Worm (Caenorhabditis elegans) whole organism, L1 larva: ENCODE data around the gene del-5.

ENCODE experiments used
- C16A3.4 ChIP-seq: fragments of 150-350 bp; optimal IDR thresholded peaks from 2 replicates; lab custom pipeline; 2014; ENCODE audit warnings: missing biosample characterization, missing genetic modification characterization
- F16B12.6 ChIP-seq: fragments of 150-350 bp; optimal IDR thresholded peaks from 2 replicates; lab custom pipeline; 2014; ENCODE audit warnings: missing biosample characterization, missing genetic modification characterization
- Y116A8C.19 ChIP-seq: sonication (generic microtip); optimal IDR thresholded peaks from 2 replicates; lab custom pipeline; 2016; ENCODE audit warnings: missing compliant biosample characterization, missing genetic modification characterization, borderline replicate concordance
- aha-1 ChIP-seq: fragments of 150-350 bp; optimal IDR thresholded peaks from 2 replicates; lab custom pipeline; 2014; ENCODE audit warnings: missing biosample characterization, missing genetic modification characterization
- aly-2 ChIP-seq: fragments of 150-350 bp; optimal IDR thresholded peaks from 2 replicates; lab custom pipeline; 2014; ENCODE audit warnings: missing biosample characterization, missing genetic modification characterization
- ama-1 ChIP-seq: fragments of 150-350 bp; optimal IDR thresholded peaks from 2 replicates; lab custom pipeline; 2014
- ceh-63 ChIP-seq: fragments of 200-800 bp; sonication (Bioruptor generic); optimal IDR thresholded peaks from 2 replicates; lab custom pipeline; 2018; ENCODE audit warnings: mild to moderate bottlenecking, missing genetic modification characterization, missing compliant biosample characterization
- ceh-8 ChIP-seq: fragments of 200-800 bp; sonication (Bioruptor generic); optimal IDR thresholded peaks from 2 replicates; lab custom pipeline; 2018; ENCODE audit warnings: mild to moderate bottlenecking, missing genetic modification characterization, moderate library complexity, missing compliant biosample characterization
- ceh-82 ChIP-seq, 3 experiments: fragments of 150-350 bp in 1 of 3; sonication (generic microtip) in 2 of 3; optimal IDR thresholded peaks; 2 replicates each; lab custom pipeline; 2014 to 2017; ENCODE audit warnings: missing biosample characterization in 3 of 3, missing genetic modification characterization in 3 of 3
- ceh-90 ChIP-seq: sonication (generic microtip); optimal IDR thresholded peaks from 2 replicates; lab custom pipeline; 2016; ENCODE audit warnings: missing genetic modification characterization, missing compliant biosample characterization
- ces-1 ChIP-seq: fragments of 150-350 bp; optimal IDR thresholded peaks from 2 replicates; lab custom pipeline; 2014; ENCODE audit warnings: missing biosample characterization, missing genetic modification reagents, missing genetic modification characterization
- dpl-1 ChIP-seq, 3 experiments: fragments of 150-350 bp in 2 of 3; sonication (generic microtip) in 1 of 3; optimal IDR thresholded peaks; 2 replicates each; lab custom pipeline; 2014 to 2017; ENCODE audit warnings: missing biosample characterization in 3 of 3, missing genetic modification characterization in 3 of 3, missing genetic modification reagents in 3 of 3
- dsc-1 ChIP-seq: sonication (generic microtip); optimal IDR thresholded peaks from 2 replicates; lab custom pipeline; 2016; ENCODE audit warnings: mild to moderate bottlenecking, missing genetic modification characterization, missing compliant biosample characterization
- efl-1 ChIP-seq, 4 experiments: fragments of 150-350 bp; optimal IDR thresholded peaks in 3 of 4; peaks in 1 of 4; 1 replicate in 1 of 4; 2 replicates in 3 of 4; lab custom pipeline; 2014; ENCODE audit warnings: missing biosample characterization in 2 of 4, missing genetic modification characterization in 2 of 4, missing genetic modification reagents in 2 of 4
- elt-2 ChIP-seq: sonication (generic microtip); optimal IDR thresholded peaks from 2 replicates; lab custom pipeline; 2016; ENCODE audit warnings: missing genetic modification characterization, mild to moderate bottlenecking, inconsistent platforms, missing compliant biosample characterization, missing genetic modification reagents
- elt-3 ChIP-seq, 6 experiments: fragments of 150-350 bp in 1 of 6; sonication (generic microtip); optimal IDR thresholded peaks; 2 replicates each; lab custom pipeline; 2017 to 2018; ENCODE audit warnings: missing biosample characterization in 6 of 6, missing genetic modification characterization in 6 of 6, inconsistent platforms in 1 of 6
- ets-5 ChIP-seq: fragments of 200-800 bp; sonication (Bioruptor generic); IDR thresholded peaks from 2 replicates; pipeline ENCODE4 v1.3.6; 2022; ENCODE audit warnings: missing genetic modification characterization, missing compliant biosample characterization
- fkh-10 ChIP-seq: sonication (generic microtip); optimal IDR thresholded peaks from 2 replicates; lab custom pipeline; 2017; ENCODE audit warnings: missing biosample characterization, missing genetic modification reagents, missing genetic modification characterization
- fkh-4 ChIP-seq: sonication (generic microtip); optimal IDR thresholded peaks from 2 replicates; lab custom pipeline; 2016; ENCODE audit warnings: missing compliant biosample characterization, missing genetic modification characterization, borderline replicate concordance
- fkh-8 ChIP-seq: sonication (generic microtip); optimal IDR thresholded peaks from 2 replicates; lab custom pipeline; 2016; ENCODE audit warnings: mild to moderate bottlenecking, missing genetic modification characterization, missing compliant biosample characterization
- fos-1 ChIP-seq: fragments of 150-350 bp; optimal IDR thresholded peaks from 2 replicates; lab custom pipeline; 2014; ENCODE audit warnings: missing biosample characterization, missing genetic modification characterization
- hlh-4 ChIP-seq: sonication (generic microtip); optimal IDR thresholded peaks from 2 replicates; lab custom pipeline; 2016; ENCODE audit warnings: mild to moderate bottlenecking, missing genetic modification characterization, missing compliant biosample characterization
- irx-1 ChIP-seq: sonication (generic microtip); optimal IDR thresholded peaks from 2 replicates; lab custom pipeline; 2016; ENCODE audit warnings: missing genetic modification characterization, missing compliant biosample characterization
- jun-1 ChIP-seq: fragments of 150-350 bp; optimal IDR thresholded peaks from 2 replicates; lab custom pipeline; 2014; ENCODE audit warnings: missing biosample characterization, missing genetic modification reagents, missing genetic modification characterization
- lin-15B ChIP-seq: fragments of 150-350 bp; sonication (generic microtip); optimal IDR thresholded peaks from 3 replicates; lab custom pipeline; 2014; ENCODE audit warnings: missing biosample characterization, missing genetic modification characterization
- lin-35 ChIP-seq, 2 experiments: fragments of 150-350 bp; optimal IDR thresholded peaks; 2 replicates each; lab custom pipeline; 2014; ENCODE audit warnings: missing biosample characterization in 2 of 2, missing genetic modification characterization in 2 of 2, missing genetic modification reagents in 2 of 2
- lin-39 ChIP-seq: fragments of 150-350 bp; optimal IDR thresholded peaks from 2 replicates; lab custom pipeline; 2014; ENCODE audit warnings: missing biosample characterization, missing genetic modification reagents, missing genetic modification characterization
- lir-3 ChIP-seq: sonication (generic microtip); optimal IDR thresholded peaks from 2 replicates; lab custom pipeline; 2016; ENCODE audit warnings: mild to moderate bottlenecking, missing genetic modification characterization, moderate library complexity, missing compliant biosample characterization; ENCODE audit not compliant: poor library complexity
- mef-2 ChIP-seq: fragments of 150-350 bp; optimal IDR thresholded peaks from 2 replicates; lab custom pipeline; 2014; ENCODE audit warnings: missing biosample characterization, missing genetic modification characterization
- mep-1 ChIP-seq: fragments of 150-350 bp; optimal IDR thresholded peaks from 2 replicates; lab custom pipeline; 2014; ENCODE audit warnings: missing biosample characterization, missing genetic modification characterization
- nhr-11 ChIP-seq: fragments of 150-350 bp; optimal IDR thresholded peaks from 2 replicates; lab custom pipeline; 2014; ENCODE audit warnings: missing biosample characterization, missing genetic modification characterization
- nhr-12 ChIP-seq: sonication (generic microtip); optimal IDR thresholded peaks from 2 replicates; lab custom pipeline; 2017; ENCODE audit warnings: missing biosample characterization, missing genetic modification characterization
- nhr-28 ChIP-seq: fragments of 150-350 bp; optimal IDR thresholded peaks from 2 replicates; lab custom pipeline; 2014; ENCODE audit warnings: missing biosample characterization, missing genetic modification characterization
- nhr-76 ChIP-seq: sonication (generic microtip); optimal IDR thresholded peaks from 2 replicates; lab custom pipeline; 2017; ENCODE audit warnings: missing biosample characterization, missing genetic modification characterization
- nhr-85 ChIP-seq: sonication (generic microtip); peaks from one replicate; lab custom pipeline; 2016; ENCODE audit warnings: missing genetic modification characterization, inconsistent platforms, missing compliant biosample characterization
- nhr-90 ChIP-seq: sonication (generic microtip); optimal IDR thresholded peaks from 2 replicates; lab custom pipeline; 2016; ENCODE audit warnings: mild to moderate bottlenecking, missing genetic modification characterization, missing compliant biosample characterization; ENCODE audit not compliant: poor library complexity
- pag-3 ChIP-seq: sonication (generic microtip); optimal IDR thresholded peaks from 2 replicates; lab custom pipeline; 2017; ENCODE audit warnings: missing genetic modification characterization, mild to moderate bottlenecking, missing compliant biosample characterization, antibody characterized with exemption, borderline replicate concordance; ENCODE audit not compliant: insufficient read depth
- pax-3 ChIP-seq: fragments of 200-800 bp; sonication (Bioruptor generic); optimal IDR thresholded peaks from 2 replicates; lab custom pipeline; 2018; ENCODE audit warnings: mild to moderate bottlenecking, missing genetic modification characterization, moderate library complexity, missing compliant biosample characterization
- pqm-1 ChIP-seq: sonication (generic microtip); optimal IDR thresholded peaks from 3 replicates; lab custom pipeline; 2017; ENCODE audit warnings: missing biosample characterization, missing genetic modification characterization
- snpc-4 ChIP-seq: fragments of 150-350 bp; optimal IDR thresholded peaks from 2 replicates; lab custom pipeline; 2014; ENCODE audit warnings: missing biosample characterization, missing genetic modification characterization
- snu-23 ChIP-seq: sonication (generic microtip); optimal IDR thresholded peaks from 2 replicates; lab custom pipeline; 2016; ENCODE audit warnings: missing genetic modification characterization, missing compliant biosample characterization
- swsn-7 ChIP-seq: sonication (generic microtip); optimal IDR thresholded peaks from 2 replicates; lab custom pipeline; 2016; ENCODE audit warnings: missing genetic modification characterization, missing compliant biosample characterization
- unc-62 ChIP-seq: fragments of 150-350 bp; optimal IDR thresholded peaks from 2 replicates; lab custom pipeline; 2014; ENCODE audit warnings: missing biosample characterization, missing genetic modification reagents, missing genetic modification characterization
- vab-15 ChIP-seq: sonication (generic microtip); optimal IDR thresholded peaks from 2 replicates; lab custom pipeline; 2017; ENCODE audit warnings: missing genotype, mild to moderate bottlenecking, missing genetic modification characterization, missing compliant biosample characterization
- xbp-1 ChIP-seq: sonication (generic microtip); optimal IDR thresholded peaks from 2 replicates; lab custom pipeline; 2016; ENCODE audit warnings: missing genetic modification characterization, missing compliant biosample characterization
- zip-4 ChIP-seq: fragments of 200-800 bp; sonication (Bioruptor generic); optimal IDR thresholded peaks from 2 replicates; lab custom pipeline; 2018; ENCODE audit warnings: mild to moderate bottlenecking, missing genetic modification characterization, moderate library complexity, missing compliant biosample characterization
- ztf-11 ChIP-seq, 2 experiments: sonication (generic microtip); optimal IDR thresholded peaks; 2 replicates each; lab custom pipeline; 2016 to 2017; ENCODE audit warnings: missing genetic modification characterization in 2 of 2, missing biosample characterization in 1 of 2, missing compliant biosample characterization in 1 of 2
- ztf-4 ChIP-seq: fragments of 150-350 bp; optimal IDR thresholded peaks from 2 replicates; lab custom pipeline; 2014; ENCODE audit warnings: missing biosample characterization, missing genetic modification characterization

del-5 gene

DNA sequence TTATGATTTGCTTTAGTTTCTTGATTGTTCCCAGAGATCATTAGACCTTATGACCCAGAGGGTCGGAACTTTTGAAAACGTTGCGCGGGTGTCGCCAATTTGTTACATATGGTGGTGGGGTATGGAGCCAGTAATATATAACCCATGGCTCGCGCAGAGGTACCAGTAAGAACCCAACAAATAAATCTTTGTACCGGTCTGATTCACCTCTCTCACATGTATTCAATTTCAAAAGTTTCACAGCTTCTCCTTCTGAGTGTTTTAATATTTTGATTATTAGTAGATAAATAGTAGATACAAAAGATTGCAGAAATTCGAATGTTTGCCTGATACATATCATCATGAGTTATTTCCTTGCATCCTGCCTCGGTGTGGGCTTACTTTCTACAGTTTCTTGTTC is 8.1 kb upstream of the del-5 start, which contains the start of gene egl-15:
Gene egl-15, plus strand, starts transcription at position 301 of the 400 bp plus-strand sequence.
- TF ChIP-seq unc-62 (GFP tag; lab: Kevin White, UChicago), result no peak
- TF ChIP-seq F16B12.6, result no peak
- TF ChIP-seq ztf-4 (tag; lab: Kevin White, UChicago), result no peak
- TF ChIP-seq pqm-1 (tag; lab: Kevin White, UChicago), result no peak
- TF ChIP-seq efl-1 (optimal IDR thresholded peaks at IDR 0.05; lab: Kevin White, UChicago), result no peak
- TF ChIP-seq efl-1 (GFP tag; optimal IDR thresholded peaks at IDR 0.05 in 1 of 2; lab: Kevin White, UChicago), result peak in 1 of 2 experiments; percentile 30
- no peak for TF ChIP-seq aly-2
- TF ChIP-seq pag-3 (tag; lab: Kevin White, UChicago), result no peak
- no peak for TF ChIP-seq fkh-10 (GFP tag; lab: Kevin White, UChicago)
- TF ChIP-seq dsc-1 (tag; lab: Kevin White, UChicago), result peak; percentile 31
- no peak for TF ChIP-seq elt-3 (tag; optimal IDR thresholded peaks at IDR 0.05; lab: Kevin White, UChicago)
- no peak for TF ChIP-seq fkh-8 (tag; lab: Kevin White, UChicago)

DNA sequence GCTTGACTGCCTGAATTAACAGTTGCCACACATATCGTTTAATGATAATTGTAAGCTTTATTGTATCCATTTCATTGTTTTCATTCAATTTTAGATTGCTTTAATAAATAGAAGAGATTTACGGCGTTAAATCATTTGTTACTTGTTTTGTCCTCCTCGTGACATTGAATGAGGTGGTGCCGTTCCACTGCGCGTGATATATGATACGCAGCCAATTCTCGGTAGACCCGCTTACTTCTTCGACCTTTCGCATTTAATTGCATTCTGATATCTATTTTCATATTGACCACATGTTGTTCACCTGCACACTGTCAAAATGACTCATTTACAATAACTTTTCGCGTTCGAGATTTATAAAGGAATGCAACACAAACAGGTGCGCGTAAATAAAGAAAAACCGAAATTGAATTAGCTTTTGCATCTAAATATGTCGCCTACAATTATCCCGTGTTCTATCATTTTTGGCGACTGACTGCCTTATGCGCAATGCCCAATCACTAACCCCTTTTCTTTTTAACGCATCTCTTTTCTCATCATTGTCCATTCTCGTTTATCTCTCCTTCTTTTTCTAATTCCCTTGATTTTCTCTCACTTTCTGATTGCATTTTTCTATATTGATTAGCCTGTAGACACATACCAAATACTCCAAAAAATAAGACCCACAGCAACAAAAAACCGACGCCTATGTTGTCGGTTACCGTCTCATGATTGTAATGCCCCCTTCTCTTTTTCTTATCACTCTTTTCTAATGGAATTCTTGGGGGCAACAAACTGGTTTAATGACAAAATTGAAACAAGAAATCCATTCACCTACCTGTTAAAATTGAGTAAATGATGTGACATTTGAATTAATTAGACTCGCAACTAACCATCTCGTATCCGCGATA is 6.7 kb upstream of the del-5 start:
- TF ChIP-seq nhr-12, result no peak
- TF ChIP-seq ceh-82 (tag; optimal IDR thresholded peaks at IDR 0.05; lab: Kevin White, UChicago), result peak in 1 of 3 experiments; percentile 4
- no peak for TF ChIP-seq fos-1 (tag; lab: Kevin White, UChicago)
- no peak for TF ChIP-seq zip-4 (GFP tag; lab: Kevin White, UChicago)
- no peak for TF ChIP-seq ceh-63 (GFP tag; lab: Kevin White, UChicago)
- TF ChIP-seq mep-1 (tag; lab: Kevin White, UChicago), result peak; percentile 31
- TF ChIP-seq nhr-11 (tag; lab: Kevin White, UChicago), result no peak
- no peak for TF ChIP-seq ces-1
- TF ChIP-seq nhr-90 (tag; lab: Kevin White, UChicago), result peak; percentile 27
- TF ChIP-seq ets-5 (GFP tag; lab: Robert Waterston, UW), result no peak
- TF ChIP-seq ztf-4 (tag; lab: Kevin White, UChicago), result no peak
- TF ChIP-seq elt-2 (tag; lab: Kevin White, UChicago), result no peak
- no peak for TF ChIP-seq mef-2 (tag; lab: Kevin White, UChicago)
- no peak for TF ChIP-seq pax-3
- no peak for TF ChIP-seq ceh-8
- no peak for TF ChIP-seq lin-39 (tag; lab: Kevin White, UChicago)
- peak; percentile 71 for TF ChIP-seq vab-15 (tag; lab: Kevin White, UChicago)
- TF ChIP-seq ama-1 (lab: Kevin White, UChicago), result no peak
- TF ChIP-seq nhr-85 (tag; lab: Kevin White, UChicago), result peak; percentile 91
- TF ChIP-seq lir-3 (tag; lab: Kevin White, UChicago), result no peak
- no peak for TF ChIP-seq xbp-1 (tag; lab: Kevin White, UChicago)
- no peak for TF ChIP-seq Y116A8C.19 (tag; lab: Kevin White, UChicago)
- TF ChIP-seq snu-23 (GFP tag; lab: Kevin White, UChicago), result peak; percentile 55
- no peak for TF ChIP-seq snpc-4 (tag; lab: Kevin White, UChicago)
- no peak for TF ChIP-seq ceh-90
- TF ChIP-seq nhr-76 (tag; lab: Kevin White, UChicago), result no peak
- no peak for TF ChIP-seq lin-15B (tag; lab: Kevin White, UChicago)
- no peak for TF ChIP-seq fkh-4 (tag; lab: Kevin White, UChicago)
- TF ChIP-seq nhr-28 (tag; lab: Kevin White, UChicago), result no peak
- no peak for TF ChIP-seq dpl-1 (GFP tag; optimal IDR thresholded peaks at IDR 0.05; lab: Kevin White, UChicago)
- peak in 4 of 6 experiments; percentile 45 to 84 (median 74) for TF ChIP-seq elt-3 (tag; optimal IDR thresholded peaks at IDR 0.05; lab: Kevin White, UChicago)
- no peak for TF ChIP-seq fkh-8 (tag; lab: Kevin White, UChicago)
- TF ChIP-seq aha-1 (tag; lab: Kevin White, UChicago), result no peak
- peak in 1 of 2 experiments; percentile 26 for TF ChIP-seq lin-35 (GFP tag; optimal IDR thresholded peaks at IDR 0.05; lab: Kevin White, UChicago)
- TF ChIP-seq C16A3.4 (tag; lab: Kevin White, UChicago), result no peak
- no peak for TF ChIP-seq ztf-11 (tag; optimal IDR thresholded peaks at IDR 0.05; lab: Kevin White, UChicago)
- no peak for TF ChIP-seq swsn-7 (tag; lab: Kevin White, UChicago)
- no peak for TF ChIP-seq irx-1
- TF ChIP-seq unc-62 (GFP tag; lab: Kevin White, UChicago), result no peak
- no peak for TF ChIP-seq jun-1 (tag; lab: Kevin White, UChicago)
- TF ChIP-seq hlh-4 (tag; lab: Kevin White, UChicago), result no peak
